Worm (Caenorhabditis elegans): Measurements from ENCODE around the gene sru-9.
"Not testable (repeated sequence)": the region's sequence is repeated elsewhere in the genome, so short reads cannot be mapped to it uniquely, and the experiment has no call there.

DNA sequence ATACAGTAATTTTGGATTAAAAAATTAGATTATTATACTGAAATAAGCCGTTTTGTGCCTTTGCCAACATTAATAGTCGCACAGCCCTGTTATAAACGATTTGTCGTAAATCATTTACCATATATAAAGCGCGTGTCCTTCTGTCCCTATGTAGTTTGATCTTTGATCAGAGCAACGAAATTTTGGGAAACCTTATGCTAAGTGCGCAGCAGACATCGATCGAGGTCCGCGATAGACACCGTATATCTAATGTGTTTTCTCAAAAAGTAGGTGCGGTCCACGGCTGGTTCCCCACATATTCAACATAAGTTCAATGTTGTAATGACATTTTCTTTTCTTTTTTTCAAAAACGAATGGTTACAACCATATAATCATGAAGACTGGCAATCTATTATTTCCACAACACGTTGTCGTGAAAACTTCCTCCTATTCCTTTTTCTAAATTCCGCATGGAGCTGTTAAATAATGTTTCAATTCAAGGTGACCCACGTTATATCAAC, at the start of gene sru-9:
- not testable (repeated sequence) for TF ChIP-seq mab-5 (tag; optimal IDR thresholded peaks at IDR 0.05); M03D4.4 (tag; optimal IDR thresholded peaks at IDR 0.05); unc-39 (tag; optimal IDR thresholded peaks at IDR 0.05); elt-3 (tag; optimal IDR thresholded peaks at IDR 0.05); sptf-1 (tag; optimal IDR thresholded peaks at IDR 0.05); pha-4 (tag; optimal IDR thresholded peaks at IDR 0.05); ztf-11 (tag; optimal IDR thresholded peaks at IDR 0.05); ham-2 (GFP tag; optimal IDR thresholded peaks at IDR 0.05); lin-13 (tag; optimal IDR thresholded peaks at IDR 0.05); elt-1 (tag; optimal IDR thresholded peaks at IDR 0.05; ENCODE audit: borderline replicate concordance, insufficient read depth); snpc-4 (tag; optimal IDR thresholded peaks at IDR 0.05); nhr-2 (tag; optimal IDR thresholded peaks at IDR 0.05); nhr-12 (tag; optimal IDR thresholded peaks at IDR 0.05)
